Worm (Caenorhabditis elegans) whole organism, late embryonic: ENCODE measurements around the gene mnk-1.
A peak's percentile ranks its signal among the peaks of the same experiment; 100 is the strongest.

ENCODE experiments used
- C38D4.7 ChIP-seq: fragments of 200-800 bp; sonication (Bioruptor generic); optimal IDR thresholded peaks from 2 replicates; lab custom pipeline; 2018; ENCODE audit warnings: mild to moderate bottlenecking, missing genetic modification characterization, moderate library complexity, missing compliant biosample characterization
- dmd-4 ChIP-seq: sonication (generic microtip); optimal IDR thresholded peaks from 2 replicates; lab custom pipeline; 2016; ENCODE audit warnings: borderline replicate concordance, missing genetic modification characterization, missing compliant biosample characterization
- elt-2 ChIP-seq: sonication (generic microtip); optimal IDR thresholded peaks from 2 replicates; lab custom pipeline; 2016; ENCODE audit warnings: missing genetic modification reagents, missing genetic modification characterization, missing compliant biosample characterization
- fkh-10 ChIP-seq: fragments of 150-350 bp; optimal IDR thresholded peaks from 2 replicates; lab custom pipeline; 2014; ENCODE audit warnings: missing biosample characterization, missing genetic modification reagents, missing genetic modification characterization
- hlh-13 ChIP-seq: fragments of 200-800 bp; sonication (Bioruptor generic); optimal IDR thresholded peaks from 2 replicates; lab custom pipeline; 2018; ENCODE audit warnings: mild to moderate bottlenecking, missing genetic modification characterization, missing compliant biosample characterization
- hlh-15 ChIP-seq: sonication (generic microtip); optimal IDR thresholded peaks from 2 replicates; lab custom pipeline; 2016; ENCODE audit warnings: missing genetic modification characterization, missing compliant biosample characterization
- lim-6 ChIP-seq: sonication (generic microtip); optimal IDR thresholded peaks from 2 replicates; lab custom pipeline; 2016; ENCODE audit warnings: missing genetic modification characterization, missing compliant biosample characterization
- nfya-1 ChIP-seq: sonication (generic microtip); optimal IDR thresholded peaks from 2 replicates; lab custom pipeline; 2017; ENCODE audit warnings: missing genetic modification characterization, mild to moderate bottlenecking, missing compliant biosample characterization, antibody characterized with exemption, moderate library complexity
- nhr-11 ChIP-seq: fragments of 150-350 bp; optimal IDR thresholded peaks from 2 replicates; lab custom pipeline; 2014; ENCODE audit warnings: missing biosample characterization, missing genetic modification characterization
- pax-1 ChIP-seq: fragments of 150-350 bp; optimal IDR thresholded peaks from 2 replicates; lab custom pipeline; 2014; ENCODE audit warnings: missing biosample characterization, missing genetic modification characterization
- pha-4 ChIP-seq: fragments of 150-350 bp; optimal IDR thresholded peaks from 2 replicates; lab custom pipeline; 2018; ENCODE audit warnings: missing biosample characterization, missing genetic modification reagents, missing genetic modification characterization
- ref-2 ChIP-seq: sonication (generic microtip); optimal IDR thresholded peaks from 2 replicates; lab custom pipeline; 2016; ENCODE audit warnings: missing genetic modification characterization, missing compliant biosample characterization
- rnt-1 ChIP-seq: sonication (generic microtip); optimal IDR thresholded peaks from 2 replicates; lab custom pipeline; 2016; ENCODE audit warnings: missing genetic modification characterization, missing compliant biosample characterization
- unc-55 ChIP-seq: sonication (generic microtip); optimal IDR thresholded peaks from 2 replicates; lab custom pipeline; 2017; ENCODE audit warnings: missing biosample characterization, missing genetic modification reagents, missing genetic modification characterization

DNA sequence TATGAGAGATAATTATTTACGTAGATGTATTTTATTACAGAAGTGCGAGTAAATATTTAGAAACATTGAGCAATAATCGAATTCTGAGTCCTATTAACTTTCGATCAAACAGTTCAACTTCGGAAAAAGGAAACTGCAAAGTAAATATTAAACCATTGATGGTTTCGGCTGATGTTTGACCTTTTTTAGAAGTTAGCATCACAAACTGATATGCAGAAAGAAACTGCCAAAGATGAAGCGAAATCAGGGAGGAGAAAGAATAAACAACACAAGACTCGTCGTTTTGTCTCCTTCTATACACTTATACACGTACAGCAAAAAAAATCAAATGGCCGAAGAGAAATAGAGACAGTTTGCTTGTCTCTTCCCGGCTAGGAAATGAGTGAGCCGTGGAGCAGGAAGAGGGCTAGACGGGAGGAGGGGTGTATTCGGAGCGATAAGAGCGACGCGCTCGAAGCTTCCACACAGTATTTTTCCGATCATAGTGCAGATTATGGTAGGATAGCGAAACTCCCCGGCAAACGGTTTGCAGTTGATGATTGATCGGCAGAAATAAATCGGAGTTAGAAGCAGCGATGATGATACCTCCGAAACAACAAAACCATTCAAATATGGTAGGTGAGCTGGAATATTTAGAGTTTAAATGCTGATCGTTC is 1.8 kb upstream of the mnk-1 start:
- no peak for TF ChIP-seq pha-4 (tag; lab: Kevin White, UChicago)
- TF ChIP-seq lim-6 (tag; lab: Kevin White, UChicago) = no peak
- TF ChIP-seq elt-2 (tag; lab: Kevin White, UChicago) = peak; percentile 25
- no peak for TF ChIP-seq fkh-10 (GFP tag; lab: Kevin White, UChicago)
- no peak for TF ChIP-seq dmd-4 (tag; lab: Kevin White, UChicago)
- TF ChIP-seq C38D4.7 = no peak
- TF ChIP-seq rnt-1 = no peak
- TF ChIP-seq ref-2 (tag; lab: Kevin White, UChicago) = no peak
- no peak for TF ChIP-seq nhr-11 (tag; lab: Kevin White, UChicago)
- TF ChIP-seq pax-1 (tag; lab: Kevin White, UChicago) = no peak
- no peak for TF ChIP-seq hlh-13
- no peak for TF ChIP-seq unc-55 (GFP tag; lab: Kevin White, UChicago)
- no peak for TF ChIP-seq hlh-15 (tag; lab: Kevin White, UChicago)
- TF ChIP-seq nfya-1 = no peak
